Worm (Caenorhabditis elegans): ENCODE data around the gene dsh-2.

The dsh-2 gene

ce11 chrII:5105020-5105419, 24.0 kb upstream of the dsh-2 start (continued):
- TF ChIP-seq aha-1 (tag; optimal IDR thresholded peaks at IDR 0.05), result no peak
- no peak for TF ChIP-seq zag-1 (tag; optimal IDR thresholded peaks at IDR 0.05)
- TF ChIP-seq ceh-63 (GFP tag; optimal IDR thresholded peaks at IDR 0.05), result no peak
- TF ChIP-seq rnt-1 (tag; optimal IDR thresholded peaks at IDR 0.05), result peak; percentile 70
- TF ChIP-seq lir-3 (tag; optimal IDR thresholded peaks at IDR 0.05; ENCODE audit: poor library complexity), result peak; percentile 59
- no peak for TF ChIP-seq ceh-8 (GFP tag; optimal IDR thresholded peaks at IDR 0.05)
- TF ChIP-seq nhr-77 (tag; optimal IDR thresholded peaks at IDR 0.05), result peak; percentile 68
- TF ChIP-seq unc-86 (tag; optimal IDR thresholded peaks at IDR 0.05), result peak; percentile 41
- TF ChIP-seq ceh-90 (tag; optimal IDR thresholded peaks at IDR 0.05), result no peak
- no peak for TF ChIP-seq isw-1 (GFP tag; IDR thresholded peaks at IDR 0.05)
- no peak for TF ChIP-seq lin-39 (tag; optimal IDR thresholded peaks at IDR 0.05)
- peak; percentile 51 for TF ChIP-seq fkh-10 (GFP tag; optimal IDR thresholded peaks at IDR 0.05)
- 0 out of 2 replicates have a peak, but pooled peaks have one; percentile 38 for TF ChIP-seq mab-9 (GFP tag; IDR thresholded peaks at IDR 0.05)
- peak; percentile 60 for TF ChIP-seq lin-14 (GFP tag; optimal IDR thresholded peaks at IDR 0.05)
- TF ChIP-seq pax-3 (tag; optimal IDR thresholded peaks at IDR 0.05), result peak; percentile 32
- no peak for TF ChIP-seq sup-37 (GFP tag; optimal IDR thresholded peaks at IDR 0.05)
- TF ChIP-seq sptf-1 (tag; optimal IDR thresholded peaks at IDR 0.05), result no peak
- TF ChIP-seq ama-1 (optimal IDR thresholded peaks at IDR 0.05), result peak; percentile 60
- peak; percentile 81 for TF ChIP-seq nhr-47 (tag; optimal IDR thresholded peaks at IDR 0.05)
- peak; percentile 63 for TF ChIP-seq swsn-7 (tag; optimal IDR thresholded peaks at IDR 0.05)
- TF ChIP-seq jun-1 (tag; optimal IDR thresholded peaks at IDR 0.05), result peak; percentile 38
- TF ChIP-seq nhr-237 (tag; optimal IDR thresholded peaks at IDR 0.05), result no peak
- TF ChIP-seq zip-4 (GFP tag; optimal IDR thresholded peaks at IDR 0.05), result no peak
- peak; percentile 68 for TF ChIP-seq fkh-8 (tag; optimal IDR thresholded peaks at IDR 0.05)
- peak; percentile 68 for TF ChIP-seq nhr-19 (GFP tag; conservative IDR thresholded peaks at IDR 0.05)
- no peak for TF ChIP-seq unc-98 (GFP tag; IDR thresholded peaks at IDR 0.05)
- TF ChIP-seq alr-1 (tag; optimal IDR thresholded peaks at IDR 0.05; ENCODE audit: borderline replicate concordance), result no peak
- TF ChIP-seq efl-1 (optimal IDR thresholded peaks at IDR 0.05), result peak; percentile 67 to 75
- TF ChIP-seq efl-1 (GFP tag; optimal IDR thresholded peaks at IDR 0.05 in 1 of 2), result peak; percentile 55 to 95
- peak; percentile 5 for TF ChIP-seq irx-1 (tag; optimal IDR thresholded peaks at IDR 0.05)
- TF ChIP-seq pag-3 (tag; optimal IDR thresholded peaks at IDR 0.05; ENCODE audit: borderline replicate concordance, insufficient read depth), result no peak
- TF ChIP-seq ztf-11 (tag; optimal IDR thresholded peaks at IDR 0.05), result peak in 1 of 2 experiments; percentile 32
- no peak for TF ChIP-seq grh-1 (GFP tag; IDR thresholded peaks at IDR 0.05)
- peak; percentile 55 for TF ChIP-seq tbx-2 (tag; optimal IDR thresholded peaks at IDR 0.05)
- TF ChIP-seq efl-3 (GFP tag; optimal IDR thresholded peaks at IDR 0.05), result peak; percentile 3
- peak; percentile 73 for TF ChIP-seq nhr-71 (tag; optimal IDR thresholded peaks at IDR 0.05)
- no peak for TF ChIP-seq nhr-11 (tag; optimal IDR thresholded peaks at IDR 0.05)
- TF ChIP-seq lin-15B (tag; optimal IDR thresholded peaks at IDR 0.05), result no peak
- no peak for TF ChIP-seq nhr-76 (tag; optimal IDR thresholded peaks at IDR 0.05)
- TF ChIP-seq elt-3 (tag; optimal IDR thresholded peaks at IDR 0.05), result peak in 3 of 6 experiments; percentile 15 to 50 (median 19)
- peak; percentile 43 to 78 (median 52) for TF ChIP-seq ceh-82 (tag; optimal IDR thresholded peaks at IDR 0.05)
- no peak for TF ChIP-seq hpl-2 (GFP tag; optimal IDR thresholded peaks at IDR 0.05)
- peak; percentile 66 to 83 for TF ChIP-seq lsy-2 (tag; optimal IDR thresholded peaks at IDR 0.05)
- TF ChIP-seq fkh-4 (tag; optimal IDR thresholded peaks at IDR 0.05; ENCODE audit: borderline replicate concordance), result no peak
- no peak for TF ChIP-seq C34B4.2 (tag; optimal IDR thresholded peaks at IDR 0.05)
- TF ChIP-seq blmp-1 (tag; optimal IDR thresholded peaks at IDR 0.05), result peak; percentile 29
- no peak for TF ChIP-seq hlh-4 (tag; optimal IDR thresholded peaks at IDR 0.05)
- TF ChIP-seq fos-1 (tag; optimal IDR thresholded peaks at IDR 0.05), result peak; percentile 76
- TF ChIP-seq nhr-90 (tag; optimal IDR thresholded peaks at IDR 0.05; ENCODE audit: poor library complexity), result peak; percentile 78
- TF ChIP-seq lin-35 (GFP tag; optimal IDR thresholded peaks at IDR 0.05), result peak; percentile 60 to 82
- TF ChIP-seq snpc-4 (tag; optimal IDR thresholded peaks at IDR 0.05), result peak; percentile 37
- TF ChIP-seq nhr-20 (tag; optimal IDR thresholded peaks at IDR 0.05), result peak; percentile 72
- peak; percentile 76 for TF ChIP-seq snu-23 (GFP tag; optimal IDR thresholded peaks at IDR 0.05)
